Comparison of ENCODE assay signal across 4 worm cellular contexts in genomic region chrV:1151324-1151742, ce11.
A peak's percentile ranks its signal among the peaks of the same experiment; 100 is the strongest.
TF ChIP-seq lines count a peak whose summit lies in the region.

No protein-coding gene starts in this region.

TF ChIP-seq in whole organism, L2 larva, 48 proteins besides CTCF, POLR2A, EP300 and RAD21 (continues in another document):
- peak; percentile 99 for TF ChIP-seq lin-11 (tag; optimal IDR thresholded peaks at IDR 0.05; lab: Kevin White, UChicago)
- TF ChIP-seq ceh-16 (tag; optimal IDR thresholded peaks at IDR 0.05; lab: Kevin White, UChicago): peak; percentile 87
- no peak for TF ChIP-seq mbf-1 (tag; optimal IDR thresholded peaks at IDR 0.05; lab: Kevin White, UChicago)
- no peak for TF ChIP-seq nhr-23 (tag; optimal IDR thresholded peaks at IDR 0.05; lab: Kevin White, UChicago)
- peak; percentile 86 for TF ChIP-seq gmeb-1 (tag; optimal IDR thresholded peaks at IDR 0.05; lab: Kevin White, UChicago)
- TF ChIP-seq ceh-82 (tag; optimal IDR thresholded peaks at IDR 0.05; lab: Kevin White, UChicago): peak; percentile 91
- TF ChIP-seq ztf-4 (tag; optimal IDR thresholded peaks at IDR 0.05; lab: Kevin White, UChicago): peak; percentile 98
- peak; percentile 39 for TF ChIP-seq nhr-12 (tag; optimal IDR thresholded peaks at IDR 0.05; lab: Kevin White, UChicago)
- no peak for TF ChIP-seq alr-1 (tag; optimal IDR thresholded peaks at IDR 0.05; lab: Kevin White, UChicago)
- peak; percentile 77 for TF ChIP-seq ztf-11 (tag; optimal IDR thresholded peaks at IDR 0.05; lab: Kevin White, UChicago)
- TF ChIP-seq sma-9 (GFP tag; optimal IDR thresholded peaks at IDR 0.05; lab: Kevin White, UChicago): peak; percentile 97
- TF ChIP-seq sma-9 (tag; optimal IDR thresholded peaks at IDR 0.05; lab: Kevin White, UChicago): no peak
- TF ChIP-seq blmp-1 (tag; optimal IDR thresholded peaks at IDR 0.05; lab: Kevin White, UChicago; ENCODE audit: insufficient read depth): peak; percentile 45
- TF ChIP-seq ZK546.5 (tag; optimal IDR thresholded peaks at IDR 0.05; lab: Kevin White, UChicago): peak; percentile 66
- TF ChIP-seq sma-3 (GFP tag; optimal IDR thresholded peaks at IDR 0.05; lab: Kevin White, UChicago): peak; percentile 98
- TF ChIP-seq C34F6.9 (tag; optimal IDR thresholded peaks at IDR 0.05; lab: Kevin White, UChicago): peak; percentile 98
- TF ChIP-seq mdl-1 (tag; optimal IDR thresholded peaks at IDR 0.05; lab: Kevin White, UChicago): peak; percentile 90 to 97
- TF ChIP-seq crh-2 (tag; optimal IDR thresholded peaks at IDR 0.05; lab: Kevin White, UChicago): peak; percentile 98
- TF ChIP-seq unc-62 (GFP tag; optimal IDR thresholded peaks at IDR 0.05; lab: Kevin White, UChicago): peak; percentile 69
- TF ChIP-seq nhr-129 (tag; optimal IDR thresholded peaks at IDR 0.05; lab: Kevin White, UChicago): peak; percentile 97
- TF ChIP-seq mab-5 (tag; optimal IDR thresholded peaks at IDR 0.05; lab: Kevin White, UChicago): peak; percentile 95
- peak; percentile 74 for TF ChIP-seq nhr-77 (tag; optimal IDR thresholded peaks at IDR 0.05; lab: Kevin White, UChicago)
- peak; percentile 92 for TF ChIP-seq nhr-237 (tag; optimal IDR thresholded peaks at IDR 0.05; lab: Kevin White, UChicago)

TF ChIP-seq in whole organism, L4 larva, 104 proteins besides CTCF, POLR2A, EP300 and RAD21 (continues in another document):
- TF ChIP-seq mxl-3 (GFP tag; optimal IDR thresholded peaks at IDR 0.05; lab: Kevin White, UChicago) (peak; percentile 98), F49E8.2 (tag; optimal IDR thresholded peaks at IDR 0.05; lab: Kevin White, UChicago; ENCODE audit: borderline replicate concordance) (no peak), dve-1 (tag; optimal IDR thresholded peaks at IDR 0.05; lab: Kevin White, UChicago; ENCODE audit: insufficient read depth) (peak; percentile 100), nhr-25 (tag; optimal IDR thresholded peaks at IDR 0.05; lab: Kevin White, UChicago; ENCODE audit: borderline replicate concordance, insufficient read depth) (peak; percentile 45), F26F4.8 (GFP tag; conservative IDR thresholded peaks at IDR 0.05; lab: Robert Waterston, UW) (no peak), dmd-6 (GFP tag; IDR thresholded peaks at IDR 0.05; lab: Robert Waterston, UW) (peak; percentile 100), R02D3.7 (tag; optimal IDR thresholded peaks at IDR 0.05; lab: Kevin White, UChicago) (no peak), hlh-30 (tag; optimal IDR thresholded peaks at IDR 0.05; lab: Kevin White, UChicago; ENCODE audit: insufficient read depth) (peak; percentile 95), ceh-20 (GFP tag; IDR thresholded peaks at IDR 0.05; lab: Robert Waterston, UW) (peak; percentile 99), Y5F2A.4 (GFP tag; optimal IDR thresholded peaks at IDR 0.05; lab: Kevin White, UChicago) (peak; percentile 80), D1046.2 (GFP tag; IDR thresholded peaks at IDR 0.05; lab: Robert Waterston, UW) (peak; percentile 95), zfp-2 (tag; optimal IDR thresholded peaks at IDR 0.05; lab: Kevin White, UChicago) (peak; percentile 86), mdl-1 (tag; optimal IDR thresholded peaks at IDR 0.05; lab: Kevin White, UChicago) (peak; percentile 96), vab-7 (GFP tag; IDR thresholded peaks at IDR 0.05; lab: Robert Waterston, UW) (peak; percentile 98), ZK337.2 (GFP tag; IDR thresholded peaks at IDR 0.05; lab: Robert Waterston, UW) (peak; percentile 83), F10B5.3 (tag; optimal IDR thresholded peaks at IDR 0.05; lab: Kevin White, UChicago) (peak; percentile 92), ctbp-1 (GFP tag; IDR thresholded peaks at IDR 0.05; lab: Robert Waterston, UW) (peak; percentile 99), nhr-237 (tag; optimal IDR thresholded peaks at IDR 0.05; lab: Kevin White, UChicago) (peak; percentile 81), ceh-62 (tag; optimal IDR thresholded peaks at IDR 0.05; lab: Kevin White, UChicago) (no peak), lim-7 (GFP tag; IDR thresholded peaks at IDR 0.05; lab: Robert Waterston, UW) (peak; percentile 57), nhr-10 (tag; optimal IDR thresholded peaks at IDR 0.05; lab: Kevin White, UChicago) (peak; percentile 98), duxl-1 (tag; optimal IDR thresholded peaks at IDR 0.05; lab: Kevin White, UChicago; ENCODE audit: poor library complexity) (peak; percentile 91), lir-3 (tag; optimal IDR thresholded peaks at IDR 0.05; lab: Kevin White, UChicago) (peak; percentile 93)

TF ChIP-seq in whole organism, late embryonic, 69 proteins besides CTCF, POLR2A, EP300 and RAD21 (continues in another document):
- TF ChIP-seq ama-1 (optimal IDR thresholded peaks at IDR 0.05; lab: Kevin White, UChicago) (no peak), Y22D7AL.16 (tag; optimal IDR thresholded peaks at IDR 0.05; lab: Kevin White, UChicago) (peak; percentile 12), zip-5 (tag; optimal IDR thresholded peaks at IDR 0.05; lab: Kevin White, UChicago) (peak; percentile 17), C08G9.2 (tag; optimal IDR thresholded peaks at IDR 0.05; lab: Kevin White, UChicago) (peak; percentile 59), pax-1 (tag; optimal IDR thresholded peaks at IDR 0.05; lab: Kevin White, UChicago) (peak; percentile 1), hlh-13 (GFP tag; optimal IDR thresholded peaks at IDR 0.05; lab: Kevin White, UChicago) (peak; percentile 25), unc-3 (GFP tag; conservative IDR thresholded peaks at IDR 0.05; lab: Robert Waterston, UW) (peak; percentile 75; the same call in 1 of the 2 replicates), unc-3 (tag; optimal IDR thresholded peaks at IDR 0.05; lab: Kevin White, UChicago) (peak; percentile 95), pros-1 (tag; optimal IDR thresholded peaks at IDR 0.05; lab: Kevin White, UChicago) (peak; percentile 94), ceh-22 (tag; optimal IDR thresholded peaks at IDR 0.05; lab: Kevin White, UChicago) (peak; percentile 15), ceh-48 (tag; optimal IDR thresholded peaks at IDR 0.05; lab: Kevin White, UChicago) (peak; percentile 92), hlh-15 (tag; optimal IDR thresholded peaks at IDR 0.05; lab: Kevin White, UChicago) (no peak), C38D4.7 (GFP tag; optimal IDR thresholded peaks at IDR 0.05; lab: Kevin White, UChicago) (no peak), rnt-1 (tag; optimal IDR thresholded peaks at IDR 0.05; lab: Kevin White, UChicago) (peak; percentile 99), hlh-8 (tag; optimal IDR thresholded peaks at IDR 0.05; lab: Kevin White, UChicago) (peak; percentile 54), npax-4 (tag; optimal IDR thresholded peaks at IDR 0.05; lab: Kevin White, UChicago) (no peak), ceh-19 (GFP tag; optimal IDR thresholded peaks at IDR 0.05; lab: Kevin White, UChicago) (peak; percentile 68), sox-2 (GFP tag; IDR thresholded peaks at IDR 0.05; lab: Robert Waterston, UW) (peak; percentile 40), ceh-6 (GFP tag; optimal IDR thresholded peaks at IDR 0.05; lab: Kevin White, UChicago) (peak; percentile 64), ceh-30 (tag; optimal IDR thresholded peaks at IDR 0.05; lab: Kevin White, UChicago) (peak; percentile 85), tbx-2 (tag; optimal IDR thresholded peaks at IDR 0.05; lab: Kevin White, UChicago) (peak; percentile 99), ttx-3 (tag; optimal IDR thresholded peaks at IDR 0.05; lab: Kevin White, UChicago) (peak; percentile 50), unc-55 (GFP tag; optimal IDR thresholded peaks at IDR 0.05; lab: Kevin White, UChicago) (peak; percentile 92), ceh-14 (tag; optimal IDR thresholded peaks at IDR 0.05; lab: Kevin White, UChicago) (peak; percentile 97), tbx-7 (tag; optimal IDR thresholded peaks at IDR 0.05; lab: Kevin White, UChicago) (peak; percentile 40)

TF ChIP-seq in whole organism, mixed stage, embryonic, 35 proteins besides CTCF, POLR2A, EP300 and RAD21 (continues in another document):
- TF ChIP-seq unc-62 (GFP tag; optimal IDR thresholded peaks at IDR 0.05; lab: Kevin White, UChicago) (peak; percentile 91), lin-32 (GFP tag; optimal IDR thresholded peaks at IDR 0.05; lab: Kevin White, UChicago) (no peak), tbx-8 (GFP tag; optimal IDR thresholded peaks at IDR 0.05; lab: Kevin White, UChicago) (peak; percentile 50), lsy-2 (tag; optimal IDR thresholded peaks at IDR 0.05; lab: Kevin White, UChicago) (peak; percentile 84), nhr-76 (tag; optimal IDR thresholded peaks at IDR 0.05; lab: Kevin White, UChicago) (no peak), lin-13 (tag; optimal IDR thresholded peaks at IDR 0.05; lab: Kevin White, UChicago) (peak; percentile 94), pha-4 (tag; optimal IDR thresholded peaks at IDR 0.05; lab: Kevin White, UChicago) (peak; percentile 79), hlh-1 (tag; optimal IDR thresholded peaks at IDR 0.05; lab: Kevin White, UChicago) (peak; percentile 82), elt-3 (tag; optimal IDR thresholded peaks at IDR 0.05; lab: Kevin White, UChicago) (no peak), M03D4.4 (tag; optimal IDR thresholded peaks at IDR 0.05; lab: Kevin White, UChicago) (peak; percentile 82), ham-2 (GFP tag; optimal IDR thresholded peaks at IDR 0.05; lab: Kevin White, UChicago) (peak; percentile 90), nhr-2 (tag; optimal IDR thresholded peaks at IDR 0.05; lab: Kevin White, UChicago) (no peak), mab-5 (tag; optimal IDR thresholded peaks at IDR 0.05; lab: Kevin White, UChicago) (peak; percentile 87), zip-8 (tag; optimal IDR thresholded peaks at IDR 0.05; lab: Kevin White, UChicago) (peak; percentile 93), ceh-39 (tag; optimal IDR thresholded peaks at IDR 0.05; lab: Kevin White, UChicago) (peak; percentile 84), nhr-12 (tag; optimal IDR thresholded peaks at IDR 0.05; lab: Kevin White, UChicago) (peak; percentile 19), flh-1 (GFP tag; optimal IDR thresholded peaks at IDR 0.05; lab: Kevin White, UChicago) (peak; percentile 60), mls-2 (tag; optimal IDR thresholded peaks at IDR 0.05; lab: Kevin White, UChicago) (peak; percentile 90), drap-1 (GFP tag; optimal IDR thresholded peaks at IDR 0.05; lab: Kevin White, UChicago) (peak; percentile 84), mep-1 (tag; optimal IDR thresholded peaks at IDR 0.05; lab: Kevin White, UChicago) (peak; percentile 89), elt-1 (tag; optimal IDR thresholded peaks at IDR 0.05; lab: Kevin White, UChicago; ENCODE audit: borderline replicate concordance, insufficient read depth) (peak; percentile 54), sem-2 (GFP tag; optimal IDR thresholded peaks at IDR 0.05; lab: Kevin White, UChicago) (no peak), nhr-28 (tag; optimal IDR thresholded peaks at IDR 0.05; lab: Kevin White, UChicago) (peak; percentile 23), ceh-83 (GFP tag; optimal IDR thresholded peaks at IDR 0.05; lab: Kevin White, UChicago) (peak; percentile 66), unc-39 (tag; optimal IDR thresholded peaks at IDR 0.05; lab: Kevin White, UChicago) (peak; percentile 56), ceh-43 (GFP tag; optimal IDR thresholded peaks at IDR 0.05; lab: Kevin White, UChicago) (peak; percentile 70), nhr-237 (tag; optimal IDR thresholded peaks at IDR 0.05; lab: Kevin White, UChicago) (peak; percentile 84), cnd-1 (tag; optimal IDR thresholded peaks at IDR 0.05; lab: Kevin White, UChicago) (peak; percentile 83), ces-1 (GFP tag; optimal IDR thresholded peaks at IDR 0.05; lab: Kevin White, UChicago) (peak; percentile 87)
